Worm (Caenorhabditis elegans) whole organism, L2 larva: Measurements from ENCODE around the gene C18B10.6.

ENCODE experiments used
- gmeb-1 ChIP-seq: fragments of 150-350 bp; optimal IDR thresholded peaks from 2 replicates; lab custom pipeline; 2014; ENCODE audit warnings: missing biosample characterization, missing genetic modification characterization
- nhr-10 ChIP-seq: sonication (generic microtip); optimal IDR thresholded peaks from 2 replicates; lab custom pipeline; 2017; ENCODE audit warnings: missing biosample characterization, missing genetic modification characterization
- sma-9 ChIP-seq, 2 experiments: fragments of 150-350 bp in 1 of 2; sonication (generic microtip) in 1 of 2; optimal IDR thresholded peaks; 2 replicates each; lab custom pipeline; 2014 to 2016; ENCODE audit warnings: missing genetic modification characterization in 2 of 2, mild to moderate bottlenecking in 1 of 2, missing biosample characterization in 1 of 2, missing compliant biosample characterization in 1 of 2, missing genetic modification reagents in 1 of 2, moderate library complexity in 1 of 2
- unc-62 ChIP-seq: fragments of 150-350 bp; optimal IDR thresholded peaks from 2 replicates; lab custom pipeline; 2014; ENCODE audit warnings: missing biosample characterization, missing genetic modification reagents, missing genetic modification characterization

DNA sequence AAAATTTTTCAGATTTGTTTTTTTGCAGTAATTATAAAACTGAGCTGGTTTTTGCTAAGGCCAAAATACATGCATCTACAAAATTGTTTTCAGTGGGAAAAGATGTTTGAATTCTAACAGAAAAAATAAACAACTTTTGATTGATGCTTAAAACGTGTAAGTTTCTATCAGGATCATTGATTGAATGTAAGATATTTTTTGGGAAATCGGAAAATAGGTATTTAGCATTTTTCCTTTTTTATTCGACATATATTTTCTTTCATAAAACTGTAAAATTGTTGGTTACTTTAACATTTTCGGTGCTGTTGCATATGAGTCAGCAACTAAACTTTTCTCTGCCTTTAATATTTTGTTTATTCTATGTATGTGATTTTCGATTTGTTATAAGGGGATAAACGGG is 43.6 kb upstream of the C18B10.6 start, which contains the start of gene C54F6.20:
- TF ChIP-seq gmeb-1 (tag; lab: Kevin White, UChicago) = no peak
- no peak for TF ChIP-seq nhr-10 (tag; lab: Kevin White, UChicago)
- no peak for TF ChIP-seq unc-62 (GFP tag; lab: Kevin White, UChicago)
- no peak for TF ChIP-seq sma-9 (GFP tag; optimal IDR thresholded peaks at IDR 0.05; lab: Kevin White, UChicago)
- TF ChIP-seq sma-9 (tag; optimal IDR thresholded peaks at IDR 0.05; lab: Kevin White, UChicago) = no peak
